In the genomic region with DNA sequence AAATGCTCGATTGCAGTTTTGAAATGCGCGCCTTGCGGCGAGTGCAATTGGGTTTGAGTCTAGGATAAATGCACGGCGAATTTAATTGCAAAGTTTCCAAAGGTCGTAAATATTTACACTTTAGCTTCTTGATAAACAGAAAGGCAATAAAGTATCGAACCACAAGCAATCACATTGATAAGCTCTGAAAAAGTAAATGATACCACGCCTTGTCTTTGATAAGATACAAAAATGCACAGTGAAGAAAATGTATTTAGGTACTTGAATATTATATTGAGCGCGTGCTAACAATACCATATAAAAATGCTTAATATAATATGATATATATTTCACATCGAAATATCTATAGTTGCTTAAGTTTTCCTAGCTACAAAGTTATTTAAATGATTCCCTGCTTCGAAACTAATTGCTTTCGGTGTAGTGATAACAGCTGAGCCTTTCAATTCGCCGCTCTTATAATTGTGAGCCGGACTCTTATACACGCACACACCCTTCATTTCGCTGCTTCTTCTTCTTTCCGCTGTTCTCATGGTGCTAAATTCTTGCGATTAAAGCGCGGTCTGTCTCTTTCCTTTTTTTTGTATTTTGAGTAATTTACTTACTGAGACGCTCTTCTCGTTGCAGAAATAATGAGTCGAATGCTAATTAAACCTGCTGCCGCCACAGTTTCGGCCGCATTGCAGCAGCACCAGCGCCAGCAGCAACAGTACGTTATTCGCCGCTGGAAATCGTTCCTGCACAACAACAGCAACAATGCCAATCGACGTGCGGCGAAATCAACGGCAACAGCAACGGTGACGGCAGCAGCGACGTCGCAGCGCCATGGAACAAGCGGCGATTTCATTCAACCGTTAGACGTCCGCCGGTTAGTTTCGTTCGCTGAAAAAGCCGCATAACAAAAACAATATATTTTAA, we compare ENCODE assay signal across 1 fruit fly cellular context.
A peak's percentile ranks its signal among the peaks of the same experiment; 100 is the strongest.
TF ChIP-seq lines count a peak whose summit lies in the region.

No protein-coding gene starts in this region.

TF ChIP-seq in whole organism, embryonic, 481 proteins besides CTCF, POLR2A, EP300 and RAD21 (continued from another document):
- TF ChIP-seq ara (GFP tag; IDR thresholded peaks at IDR 0.05; lab: Robert Waterston, UW): peak; percentile 71; the same call in 1 of the 2 replicates
- peak; percentile 86 for TF ChIP-seq Asciz (GFP tag; optimal IDR thresholded peaks at IDR 0.05; lab: Kevin White, UChicago)
- peak; percentile 71 for TF ChIP-seq CrebB (tag; optimal IDR thresholded peaks at IDR 0.05; lab: Kevin White, UChicago)
- TF ChIP-seq HLHmδ (GFP tag; optimal IDR thresholded peaks at IDR 0.05; lab: Kevin White, UChicago): no peak
- peak; percentile 75 for TF ChIP-seq exex (tag; optimal IDR thresholded peaks at IDR 0.05; lab: Kevin White, UChicago)
- TF ChIP-seq Dfd (GFP tag; optimal IDR thresholded peaks at IDR 0.05; lab: Kevin White, UChicago): no peak
- no peak for TF ChIP-seq yki (optimal IDR thresholded peaks at IDR 0.05; lab: Kevin White, UChicago)
- TF ChIP-seq CG17385 (GFP tag; optimal IDR thresholded peaks at IDR 0.05; lab: Kevin White, UChicago): peak; percentile 96
- no peak for TF ChIP-seq Lpt (GFP tag; optimal IDR thresholded peaks at IDR 0.05; lab: Kevin White, UChicago)
- TF ChIP-seq Antp (GFP tag; optimal IDR thresholded peaks at IDR 0.05; lab: Kevin White, UChicago): no peak
- no peak for TF ChIP-seq CG7745 (tag; optimal IDR thresholded peaks at IDR 0.05; lab: Kevin White, UChicago)
- TF ChIP-seq Fer3 (tag; optimal IDR thresholded peaks at IDR 0.05; lab: Kevin White, UChicago): peak; percentile 84
- TF ChIP-seq CG9215 (GFP tag; IDR thresholded peaks at IDR 0.05; lab: Robert Waterston, UW): peak; percentile 72
- 0 out of 2 replicates have a peak, but pooled peaks have one; percentile 15 for TF ChIP-seq CG10959 (GFP tag; IDR thresholded peaks at IDR 0.05; lab: Robert Waterston, UW)
- TF ChIP-seq CG9932 (GFP tag; IDR thresholded peaks at IDR 0.05; lab: Robert Waterston, UW): peak; percentile 82
- TF ChIP-seq CG34376 (GFP tag; optimal IDR thresholded peaks at IDR 0.05; lab: Kevin White, UChicago): peak; percentile 85
- TF ChIP-seq gt (GFP tag; IDR thresholded peaks at IDR 0.05; lab: Robert Waterston, UW): no peak
- TF ChIP-seq CG5245 (GFP tag; optimal IDR thresholded peaks at IDR 0.05; lab: Kevin White, UChicago): peak; percentile 74
- TF ChIP-seq CG6254 (GFP tag; optimal IDR thresholded peaks at IDR 0.05; lab: Kevin White, UChicago): peak; percentile 84
- TF ChIP-seq kni (GFP tag; optimal IDR thresholded peaks at IDR 0.05; lab: Kevin White, UChicago): peak; percentile 35
- TF ChIP-seq pfk (GFP tag; optimal IDR thresholded peaks at IDR 0.05; lab: Kevin White, UChicago): no peak
- TF ChIP-seq slou (GFP tag; optimal IDR thresholded peaks at IDR 0.05; lab: Kevin White, UChicago): peak; percentile 60
- no peak for TF ChIP-seq emc (GFP tag; optimal IDR thresholded peaks at IDR 0.05; lab: Kevin White, UChicago)
- peak; percentile 79; the same call in 2 of the 3 replicates for TF ChIP-seq z (GFP tag; IDR thresholded peaks at IDR 0.05; lab: Robert Waterston, UW)
- no peak for TF ChIP-seq jumu (GFP tag; optimal IDR thresholded peaks at IDR 0.05; lab: Kevin White, UChicago)
- TF ChIP-seq crol (GFP tag; IDR thresholded peaks at IDR 0.05; lab: Robert Waterston, UW): no peak
- no peak for TF ChIP-seq knrl (GFP tag; IDR thresholded peaks at IDR 0.05; lab: Robert Waterston, UW; ENCODE audit: partially characterized antibody)
- no peak for TF ChIP-seq C15 (GFP tag; IDR thresholded peaks at IDR 0.05; lab: Robert Waterston, UW)
- peak; percentile 80 for TF ChIP-seq CG31441 (GFP tag; IDR thresholded peaks at IDR 0.05; lab: Robert Waterston, UW)
- TF ChIP-seq CG3065 (GFP tag; optimal IDR thresholded peaks at IDR 0.05; lab: Kevin White, UChicago): peak; percentile 40
- TF ChIP-seq CG8089 (GFP tag; optimal IDR thresholded peaks at IDR 0.05; lab: Kevin White, UChicago): peak; percentile 18
- peak; percentile 29 for TF ChIP-seq ac (GFP tag; optimal IDR thresholded peaks at IDR 0.05; lab: Kevin White, UChicago)
- TF ChIP-seq zfh2 (GFP tag; optimal IDR thresholded peaks at IDR 0.05; lab: Kevin White, UChicago): peak; percentile 32
- TF ChIP-seq cato (GFP tag; optimal IDR thresholded peaks at IDR 0.05; lab: Kevin White, UChicago; ENCODE audit: borderline replicate concordance): peak; percentile 58
